Fruit fly (Drosophila melanogaster) S2 (cell line): ENCODE results near the gene CG16713.

Experiments
- CG8478 ChIP-seq: fragments of >200 bp; optimal IDR thresholded peaks from 2 replicates; lab custom pipeline; 2018
- CTCF ChIP-seq, 2 experiments: fragments of >200 bp; optimal IDR thresholded peaks; 2 replicates each; lab custom pipeline; 2018

DNA sequence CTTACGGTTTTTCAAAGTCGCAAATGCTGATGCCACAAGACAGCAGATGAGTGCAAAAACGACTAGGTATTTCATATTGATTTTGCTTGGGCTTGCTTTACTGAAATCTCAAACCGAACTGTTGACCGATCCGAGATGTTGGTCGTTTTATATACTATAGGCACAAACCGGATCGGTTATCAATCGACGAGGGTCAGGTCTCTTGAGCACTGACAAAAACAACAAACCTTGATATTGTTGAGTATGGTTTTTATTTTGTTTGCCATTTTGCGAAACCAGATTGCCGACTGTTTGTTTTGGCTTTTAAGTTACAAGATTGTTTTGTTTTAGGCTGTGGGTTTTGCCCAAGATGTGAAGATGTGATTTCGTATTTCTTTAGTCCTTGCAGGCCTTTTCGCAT is 2.7 kb downstream of the CG16713 start, which contains the start of gene CG16704:
- no peak for TF ChIP-seq CTCF (optimal IDR thresholded peaks at IDR 0.05; lab: Kevin White, UChicago)
- no peak for TF ChIP-seq CG8478
